Fruit fly (Drosophila melanogaster) ovary, adult (tissue): ENCODE measurements around the gene fax.

Source experiments
- CG17801 ChIP-seq: fragments of 200-800 bp; optimal IDR thresholded peaks from 2 replicates; lab custom pipeline; 2019; ENCODE audit warnings: missing biosample characterization, mild to moderate bottlenecking, missing genetic modification characterization, moderate library complexity; ENCODE audit not compliant: partially characterized antibody

Gene fax

DNA sequence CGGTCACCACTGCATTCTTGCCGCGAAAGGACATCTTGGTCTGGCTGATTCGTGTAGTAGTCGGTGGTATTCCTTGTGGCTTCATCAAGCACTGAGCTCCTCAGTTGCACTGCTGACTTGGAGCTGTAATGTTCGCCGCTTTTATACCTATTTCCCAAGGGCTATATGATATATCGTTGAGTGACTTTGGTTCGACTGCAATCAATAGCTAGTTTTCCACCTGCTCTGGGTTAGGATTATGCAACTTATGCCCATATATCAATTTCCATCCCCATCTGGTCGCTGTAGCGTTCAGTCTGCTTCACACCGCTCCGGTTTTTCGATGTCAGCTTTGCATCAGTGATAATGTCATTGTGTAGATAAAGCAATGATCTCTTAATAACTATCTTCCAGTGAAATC lies 57.4 kb downstream of the fax start, which contains the start of gene Pdh:
Gene Pdh (minus strand): TSS at position 101 of the 400 bp plus-strand sequence.
- no peak for TF ChIP-seq CG17801 (GFP tag; lab: Kevin White, UChicago)
